Fruit fly (Drosophila melanogaster) Kc167 (cell line): Measurements from ENCODE around the gene CG43093.

Source experiments
- Myc ChIP-seq: fragments of >200 bp; optimal IDR thresholded peaks from 2 replicates; lab custom pipeline; 2017; ENCODE audit warnings: missing external identifiers
- Sin3A ChIP-seq: fragments of >200 bp; optimal IDR thresholded peaks from 2 replicates; lab custom pipeline; 2018; ENCODE audit warnings: missing external identifiers
- h ChIP-seq: fragments of >200 bp; optimal IDR thresholded peaks from 3 replicates; lab custom pipeline; 2018; ENCODE audit warnings: missing external identifiers
- insv ChIP-seq: fragments of >200 bp; optimal IDR thresholded peaks from 3 replicates; lab custom pipeline; 2018; ENCODE audit warnings: missing external identifiers
- psq ChIP-seq: fragments of >200 bp; optimal IDR thresholded peaks from 2 replicates; lab custom pipeline; 2017; ENCODE audit warnings: missing external identifiers
- ttk ChIP-seq: sonication (Bioruptor generic); optimal IDR thresholded peaks from 2 replicates; lab custom pipeline; 2017; ENCODE audit warnings: missing external identifiers

CG43093 gene

dm6 chr3R:22727857-22728256, 42.2 kb downstream of the CG43093 start:
- TF ChIP-seq Myc (lab: Kevin White, UChicago) (no peak), ttk (lab: Kevin White, UChicago) (no peak), insv (lab: Kevin White, UChicago) (no peak), psq (lab: Kevin White, UChicago) (no peak), Sin3A (lab: Kevin White, UChicago) (no peak), h (no peak)

DNA sequence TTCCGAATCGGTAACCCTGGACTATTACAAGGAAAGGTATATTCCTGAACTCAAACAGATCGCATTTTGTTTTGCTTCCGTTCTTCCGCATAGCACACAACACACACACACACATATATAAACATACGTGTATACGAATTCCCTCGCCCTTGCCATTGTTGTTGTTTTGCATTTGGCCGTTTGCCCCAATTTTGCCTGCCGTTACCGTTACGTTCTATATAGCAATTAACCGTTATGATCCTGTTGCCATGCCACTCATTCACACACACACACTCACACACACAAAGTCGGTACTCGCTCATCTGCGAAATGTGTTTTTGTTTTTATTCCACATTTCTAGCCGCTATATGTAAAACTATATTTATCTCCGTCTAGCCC, 42.7 kb downstream of the CG43093 start:
- TF ChIP-seq ttk (lab: Kevin White, UChicago) (no peak), psq (lab: Kevin White, UChicago) (no peak), h (no peak), insv (lab: Kevin White, UChicago) (no peak), Myc (lab: Kevin White, UChicago) (no peak), Sin3A (lab: Kevin White, UChicago) (no peak)

DNA sequence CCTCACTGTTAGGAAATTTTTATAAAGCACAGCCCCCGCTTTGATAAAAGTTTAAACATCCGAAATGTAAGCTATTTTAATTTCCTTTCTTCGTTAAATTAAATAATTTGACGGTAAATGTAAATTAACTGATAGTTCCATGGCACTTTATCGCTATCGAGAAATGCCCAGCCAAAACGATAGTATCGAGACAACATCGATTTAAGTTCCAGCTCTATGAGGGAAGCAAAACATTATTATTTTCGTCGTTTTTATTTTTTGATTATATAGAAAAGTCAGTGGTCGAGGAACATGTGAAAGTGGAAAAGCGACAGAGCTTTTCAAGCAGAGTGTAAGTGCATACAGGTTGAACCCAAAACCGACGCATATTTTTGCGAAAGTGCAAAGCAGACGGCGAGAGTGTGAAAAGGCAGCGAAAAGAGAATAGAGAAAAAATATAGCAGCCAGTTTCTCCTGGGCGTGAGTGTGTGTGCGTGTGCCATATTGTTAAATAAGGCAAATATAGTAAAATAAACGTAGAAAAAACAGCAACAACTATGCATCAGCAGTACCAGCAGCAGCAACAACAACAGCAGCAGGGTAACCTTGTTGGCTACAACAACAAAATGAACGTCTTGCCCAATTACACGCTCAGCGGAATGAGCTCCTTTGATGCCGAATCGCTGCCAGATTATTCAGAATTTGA, 43.2 kb downstream of the CG43093 start, which contains the start of gene CG45049:
Gene CG45049, plus strand, starts transcription at position 197 of the 685 bp plus-strand sequence.
- TF ChIP-seq psq (lab: Kevin White, UChicago): no peak
- no peak for TF ChIP-seq Myc (lab: Kevin White, UChicago)
- no peak for TF ChIP-seq insv (lab: Kevin White, UChicago)
- no peak for TF ChIP-seq ttk (lab: Kevin White, UChicago)
- no peak for TF ChIP-seq h
- no peak for TF ChIP-seq Sin3A (lab: Kevin White, UChicago)

- TF ChIP-seq psq (lab: Kevin White, UChicago): peak; percentile 73
- no peak for TF ChIP-seq insv (lab: Kevin White, UChicago)
These were observed 43.9 kb downstream of the CG43093 start, which contains the start of gene RNF220 for dm6 chr3R:22726031-22726770. Gene RNF220 (minus strand): TSS chr3R:22726414.

dm6 chr3R:22724149-22724973, 45.7 kb downstream of the CG43093 start, which contains the start of gene Irp-1A:
Gene Irp-1A (minus strand): TSS chr3R:22724587.
- TF ChIP-seq Myc (lab: Kevin White, UChicago): no peak
- TF ChIP-seq ttk (lab: Kevin White, UChicago): no peak

DNA sequence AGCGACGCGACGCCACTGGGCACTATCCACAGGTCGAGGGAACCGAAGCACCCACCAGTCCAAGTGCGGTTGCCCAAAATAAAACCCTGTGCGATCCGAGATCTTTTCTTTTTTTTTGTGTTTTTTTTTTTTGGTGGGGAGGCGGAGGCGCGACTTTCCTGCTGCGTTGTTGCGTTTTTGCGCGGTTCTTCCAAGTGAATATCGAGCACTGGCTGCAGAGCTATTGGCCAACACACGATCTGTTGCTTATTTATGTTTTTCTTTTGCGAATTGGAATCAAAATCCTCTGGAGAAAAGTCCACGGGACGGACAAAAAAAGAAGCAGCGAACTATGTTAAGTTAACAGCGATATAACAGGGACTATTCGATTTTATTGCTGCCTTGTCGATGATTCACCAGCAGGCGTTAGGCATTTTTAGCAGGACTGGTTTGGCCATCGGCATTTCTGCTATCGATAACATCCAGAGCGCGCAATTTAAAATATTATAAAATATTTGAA, 49.2 kb downstream of the CG43093 start, which contains the start of gene wge:
Gene wge, minus strand, starts transcription at position 343 of the 499 bp plus-strand sequence.
- no peak for TF ChIP-seq h
- TF ChIP-seq psq (lab: Kevin White, UChicago): peak; percentile 23
- TF ChIP-seq ttk (lab: Kevin White, UChicago): no peak
